Fruit fly (Drosophila melanogaster) whole organism: ENCODE results near the gene DCP2.

Experiments
- CG8478 ChIP-seq: fragments of >200 bp; optimal IDR thresholded peaks from 2 replicates; lab custom pipeline; 2018; ENCODE audit warnings: inconsistent platforms
- Dll ChIP-seq: fragments of >200 bp; optimal IDR thresholded peaks from 2 replicates; lab custom pipeline; 2017
- EcR ChIP-seq, 2 experiments: fragments of >200 bp; optimal IDR thresholded peaks; 2 replicates each; lab custom pipeline; 2017; ENCODE audit warnings: missing biosample characterization in 2 of 2, missing genetic modification characterization in 2 of 2, missing genetic modification reagents in 2 of 2
- pan ChIP-seq: fragments of >200 bp; optimal IDR thresholded peaks from 2 replicates; lab custom pipeline; 2017
- psq ChIP-seq: fragments of >200 bp; optimal IDR thresholded peaks from 2 replicates; lab custom pipeline; 2017
- usp ChIP-seq: fragments of >200 bp; optimal IDR thresholded peaks from 2 replicates; lab custom pipeline; 2017; ENCODE audit warnings: missing biosample characterization, missing genetic modification characterization, mixed read lengths

- TF ChIP-seq pan (lab: Kevin White, UChicago), result no peak
- no peak for TF ChIP-seq usp (GFP tag; lab: Kevin White, UChicago)
- TF ChIP-seq psq, result no peak
- TF ChIP-seq EcR (GFP tag; optimal IDR thresholded peaks at IDR 0.05; lab: Kevin White, UChicago), result no peak
- TF ChIP-seq Dll (lab: Kevin White, UChicago), result no peak
- no peak for TF ChIP-seq CG8478 (lab: Kevin White, UChicago)
Measured at dm6 chr3L:15813988-15814387, 12.2 kb downstream of the DCP2 start.
